Worm (Caenorhabditis elegans) whole organism, L3 larva: Measurements from ENCODE around the gene C09F12.2.

Experiments used
- ZK546.5 ChIP-seq: sonication (generic microtip); optimal IDR thresholded peaks from 2 replicates; lab custom pipeline; 2017; ENCODE audit warnings: missing biosample characterization, missing genetic modification characterization
- aly-2 ChIP-seq: fragments of 150-350 bp; optimal IDR thresholded peaks from 2 replicates; lab custom pipeline; 2014; ENCODE audit warnings: missing biosample characterization, missing genetic modification characterization
- ceh-28 ChIP-seq: fragments of 150-350 bp; optimal IDR thresholded peaks from 2 replicates; lab custom pipeline; 2014; ENCODE audit warnings: missing biosample characterization, missing genetic modification reagents, missing genetic modification characterization
- ceh-82 ChIP-seq: fragments of 150-350 bp; optimal IDR thresholded peaks from 2 replicates; lab custom pipeline; 2014; ENCODE audit warnings: missing biosample characterization, missing genetic modification characterization
- ceh-9 ChIP-seq: sonication (generic microtip); optimal IDR thresholded peaks from 2 replicates; lab custom pipeline; 2018; ENCODE audit warnings: missing biosample characterization, missing genetic modification characterization
- daf-12 ChIP-seq: fragments of 150-350 bp; optimal IDR thresholded peaks from 2 replicates; lab custom pipeline; 2014; ENCODE audit warnings: missing biosample characterization, missing genetic modification reagents, missing genetic modification characterization
- egl-27 ChIP-seq: sonication (generic microtip); optimal IDR thresholded peaks from 4 replicates; lab custom pipeline; 2017; ENCODE audit warnings: missing biosample characterization, missing genetic modification reagents, missing genetic modification characterization
- egl-5 ChIP-seq: fragments of 150-350 bp; optimal IDR thresholded peaks from 2 replicates; lab custom pipeline; 2017; ENCODE audit warnings: missing biosample characterization, missing genetic modification reagents, missing genetic modification characterization, inconsistent platforms
- elt-1 ChIP-seq: fragments of 150-350 bp; optimal IDR thresholded peaks from 2 replicates; lab custom pipeline; 2014; ENCODE audit warnings: missing biosample characterization, missing genetic modification characterization
- elt-2 ChIP-seq: sonication (generic microtip); optimal IDR thresholded peaks from 2 replicates; lab custom pipeline; 2016; ENCODE audit warnings: missing genetic modification reagents, mild to moderate bottlenecking, missing genetic modification characterization, missing compliant biosample characterization
- elt-3 ChIP-seq, 3 experiments: fragments of 150-350 bp in 1 of 3; sonication (generic microtip) in 2 of 3; optimal IDR thresholded peaks; 2 replicates in 2 of 3; 4 replicates in 1 of 3; lab custom pipeline; 2014 to 2017; ENCODE audit warnings: missing biosample characterization in 3 of 3, missing genetic modification characterization in 3 of 3
- fkh-10 ChIP-seq: sonication (generic microtip); optimal IDR thresholded peaks from 2 replicates; lab custom pipeline; 2017; ENCODE audit warnings: missing biosample characterization, missing genetic modification reagents, missing genetic modification characterization
- fkh-2 ChIP-seq: fragments of 150-350 bp; optimal IDR thresholded peaks from 2 replicates; lab custom pipeline; 2014; ENCODE audit warnings: missing biosample characterization, missing genetic modification reagents, missing genetic modification characterization
- fos-1 ChIP-seq: fragments of 150-350 bp; optimal IDR thresholded peaks from 2 replicates; lab custom pipeline; 2014; ENCODE audit warnings: missing biosample characterization, missing genetic modification characterization
- hmg-11 ChIP-seq: sonication (generic microtip); optimal IDR thresholded peaks from 2 replicates; lab custom pipeline; 2016; ENCODE audit warnings: missing genetic modification characterization, missing compliant biosample characterization
- jun-1 ChIP-seq: fragments of 150-350 bp; optimal IDR thresholded peaks from 2 replicates; lab custom pipeline; 2014; ENCODE audit warnings: missing biosample characterization, missing genetic modification reagents, missing genetic modification characterization
- lin-15B ChIP-seq: fragments of 150-350 bp; optimal IDR thresholded peaks from 2 replicates; lab custom pipeline; 2014; ENCODE audit warnings: missing biosample characterization, missing genetic modification characterization
- lin-39 ChIP-seq: fragments of 150-350 bp; optimal IDR thresholded peaks from 2 replicates; lab custom pipeline; 2018; ENCODE audit warnings: missing biosample characterization, missing genetic modification reagents, missing genetic modification characterization
- mdl-1 ChIP-seq: fragments of 150-350 bp; optimal IDR thresholded peaks from 2 replicates; lab custom pipeline; 2014; ENCODE audit warnings: missing biosample characterization, missing genetic modification characterization
- mml-1 ChIP-seq: fragments of 150-350 bp; sonication (generic microtip); optimal IDR thresholded peaks from 3 replicates; lab custom pipeline; 2014; ENCODE audit warnings: missing biosample characterization, missing genetic modification characterization
- nfya-1 ChIP-seq: sonication (generic microtip); optimal IDR thresholded peaks from 2 replicates; lab custom pipeline; 2017; ENCODE audit warnings: missing genetic modification characterization, mild to moderate bottlenecking, missing compliant biosample characterization, antibody characterized with exemption, moderate library complexity; ENCODE audit not compliant: insufficient read depth
- nhr-11 ChIP-seq: fragments of 150-350 bp; optimal IDR thresholded peaks from 2 replicates; lab custom pipeline; 2014; ENCODE audit warnings: missing biosample characterization, missing genetic modification characterization
- nhr-12 ChIP-seq: fragments of 150-350 bp; optimal IDR thresholded peaks from 2 replicates; lab custom pipeline; 2014; ENCODE audit warnings: missing biosample characterization, missing genetic modification characterization
- nhr-23 ChIP-seq: fragments of 150-350 bp; optimal IDR thresholded peaks from 2 replicates; lab custom pipeline; 2014; ENCODE audit warnings: missing biosample characterization, missing genetic modification reagents, missing genetic modification characterization
- nhr-237 ChIP-seq: fragments of 150-350 bp; optimal IDR thresholded peaks from 2 replicates; lab custom pipeline; 2014; ENCODE audit warnings: missing biosample characterization, missing genetic modification characterization
- nhr-25 ChIP-seq: sonication (generic microtip); optimal IDR thresholded peaks from 2 replicates; lab custom pipeline; 2017; ENCODE audit warnings: missing biosample characterization, missing genetic modification characterization
- nhr-28 ChIP-seq: fragments of 150-350 bp; optimal IDR thresholded peaks from 2 replicates; lab custom pipeline; 2014; ENCODE audit warnings: missing biosample characterization, missing genetic modification characterization
- nhr-43 ChIP-seq: sonication (generic microtip); optimal IDR thresholded peaks from 2 replicates; lab custom pipeline; 2016; ENCODE audit warnings: mild to moderate bottlenecking, missing genetic modification characterization, missing compliant biosample characterization; ENCODE audit not compliant: poor library complexity, severe bottlenecking
- nhr-67 ChIP-seq: fragments of 150-350 bp; optimal IDR thresholded peaks from 2 replicates; lab custom pipeline; 2014; ENCODE audit warnings: missing biosample characterization, missing genetic modification characterization
- pha-4 ChIP-seq: fragments of 150-350 bp; optimal IDR thresholded peaks from 2 replicates; lab custom pipeline; 2014; ENCODE audit warnings: missing biosample characterization, missing genetic modification reagents, missing genetic modification characterization
- pqm-1 ChIP-seq: fragments of 150-350 bp; optimal IDR thresholded peaks from 2 replicates; lab custom pipeline; 2017; ENCODE audit warnings: missing biosample characterization, missing genetic modification characterization, inconsistent platforms
- sea-2 ChIP-seq: fragments of 150-350 bp; sonication (generic microtip); optimal IDR thresholded peaks from 4 replicates; lab custom pipeline; 2014; ENCODE audit warnings: missing biosample characterization, missing genetic modification reagents, missing genetic modification characterization
- skn-1 ChIP-seq: fragments of 150-350 bp; optimal IDR thresholded peaks from 2 replicates; lab custom pipeline; 2014; ENCODE audit warnings: missing biosample characterization, missing genetic modification characterization
- snpc-4 ChIP-seq: fragments of 150-350 bp; optimal IDR thresholded peaks from 2 replicates; lab custom pipeline; 2014; ENCODE audit warnings: missing biosample characterization, missing genetic modification characterization
- tbx-2 ChIP-seq: sonication (generic microtip); optimal IDR thresholded peaks from 2 replicates; lab custom pipeline; 2016; ENCODE audit warnings: mild to moderate bottlenecking, missing genetic modification characterization, missing compliant biosample characterization
- unc-62 ChIP-seq: fragments of 150-350 bp; sonication (generic microtip); optimal IDR thresholded peaks from 4 replicates; lab custom pipeline; 2014; ENCODE audit warnings: missing biosample characterization, missing genetic modification reagents, missing genetic modification characterization
- ztf-11 ChIP-seq: fragments of 150-350 bp; optimal IDR thresholded peaks from 2 replicates; lab custom pipeline; 2014; ENCODE audit warnings: missing biosample characterization, missing genetic modification characterization
- ztf-4 ChIP-seq: fragments of 150-350 bp; optimal IDR thresholded peaks from 2 replicates; lab custom pipeline; 2014; ENCODE audit warnings: missing biosample characterization, missing genetic modification characterization

Gene C09F12.2

DNA sequence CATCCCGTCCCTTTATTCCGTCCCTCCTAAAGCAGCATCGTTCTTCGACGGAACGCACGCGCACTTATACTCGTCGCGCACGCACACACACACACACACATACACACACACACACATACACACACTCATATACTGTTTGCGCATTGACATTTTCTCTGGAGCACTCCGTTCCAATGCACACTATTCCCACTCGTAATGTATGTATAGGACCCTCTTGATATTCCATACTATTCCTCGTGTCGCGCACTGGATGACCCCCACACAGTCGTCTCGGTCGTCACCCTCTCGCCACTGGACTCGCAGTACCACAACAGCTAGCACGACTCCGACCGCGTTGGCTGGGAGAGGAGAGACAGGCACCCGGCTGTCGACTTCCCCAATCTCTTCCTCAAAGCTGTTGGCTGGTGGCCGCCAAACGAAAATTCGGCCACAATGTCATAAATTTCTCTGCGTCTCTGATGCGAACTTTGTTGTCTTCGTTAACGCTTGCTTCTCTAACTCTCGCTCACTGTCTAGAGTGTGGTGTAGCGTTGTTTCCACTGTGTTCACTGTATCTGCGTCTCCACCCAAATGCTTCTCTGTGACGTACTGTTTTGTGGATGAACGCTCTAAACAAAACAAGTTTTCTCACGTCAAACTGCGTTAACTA lies 22.5 kb upstream of the C09F12.2 start (continued):
- peak; percentile 73 for TF ChIP-seq unc-62 (GFP tag; lab: Kevin White, UChicago)
- peak; percentile 56 for TF ChIP-seq mdl-1 (tag; lab: Kevin White, UChicago)
- peak; percentile 88 for TF ChIP-seq nhr-43 (tag; lab: Kevin White, UChicago)
- peak; percentile 87 for TF ChIP-seq nfya-1
- TF ChIP-seq ceh-28 (tag; lab: Kevin White, UChicago) = peak; percentile 82
- TF ChIP-seq nhr-11 = peak; percentile 67
- peak; percentile 94 for TF ChIP-seq nhr-25 (tag; lab: Kevin White, UChicago)
- TF ChIP-seq skn-1 = peak; percentile 51

DNA sequence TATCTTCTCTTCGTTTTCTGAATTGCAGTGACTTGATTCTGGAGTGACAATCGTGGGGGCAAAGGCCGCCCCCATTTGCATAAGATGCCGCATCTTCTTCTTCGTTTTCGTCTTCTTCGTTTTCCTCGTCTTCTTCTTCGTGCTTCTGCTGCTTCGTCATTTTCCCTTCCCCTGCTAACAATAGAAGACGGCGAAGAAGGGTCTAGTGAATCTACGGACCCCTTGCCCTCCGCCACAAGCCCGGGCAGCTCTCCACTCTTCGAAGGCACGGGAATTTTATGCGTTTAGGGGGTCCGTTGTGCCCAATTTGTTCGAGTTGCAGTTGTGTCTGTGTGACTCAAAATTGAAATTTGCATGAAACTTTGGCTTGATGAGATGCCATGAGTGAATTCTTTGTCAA lies 21.8 kb upstream of the C09F12.2 start:
- TF ChIP-seq nhr-237 (tag; lab: Kevin White, UChicago) (no peak), ztf-11 (no peak), lin-15B (tag; lab: Kevin White, UChicago) (no peak), fkh-2 (tag; lab: Kevin White, UChicago) (no peak), jun-1 (no peak), nhr-25 (tag; lab: Kevin White, UChicago) (no peak), egl-5 (tag; lab: Kevin White, UChicago) (no peak), daf-12 (tag; lab: Kevin White, UChicago) (no peak), snpc-4 (tag; lab: Kevin White, UChicago) (no peak), nhr-67 (tag; lab: Kevin White, UChicago) (no peak)
- TF ChIP-seq, all 47 proteins: peak for 0

DNA sequence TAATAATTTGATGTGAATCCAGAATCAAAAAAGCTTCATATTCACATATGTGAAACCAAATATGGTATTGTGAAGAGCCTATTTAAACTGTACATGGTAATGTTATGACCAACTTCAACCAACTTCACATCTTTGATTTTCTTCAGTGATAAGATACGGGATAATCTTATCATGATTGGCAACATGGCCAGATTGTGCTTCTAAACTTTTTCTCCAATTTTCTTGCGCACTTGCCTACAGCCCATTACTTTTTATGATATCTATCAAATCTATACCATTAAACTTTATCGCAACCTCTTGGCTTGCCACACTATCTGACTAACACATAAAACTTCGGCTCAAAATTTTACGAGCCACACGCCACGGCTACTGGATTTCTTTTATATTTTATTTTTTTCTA lies 21.3 kb upstream of the C09F12.2 start:
- TF ChIP-seq egl-5 (tag; lab: Kevin White, UChicago) = peak; percentile 96
- TF ChIP-seq tbx-2 (tag; lab: Kevin White, UChicago) = no peak

DNA sequence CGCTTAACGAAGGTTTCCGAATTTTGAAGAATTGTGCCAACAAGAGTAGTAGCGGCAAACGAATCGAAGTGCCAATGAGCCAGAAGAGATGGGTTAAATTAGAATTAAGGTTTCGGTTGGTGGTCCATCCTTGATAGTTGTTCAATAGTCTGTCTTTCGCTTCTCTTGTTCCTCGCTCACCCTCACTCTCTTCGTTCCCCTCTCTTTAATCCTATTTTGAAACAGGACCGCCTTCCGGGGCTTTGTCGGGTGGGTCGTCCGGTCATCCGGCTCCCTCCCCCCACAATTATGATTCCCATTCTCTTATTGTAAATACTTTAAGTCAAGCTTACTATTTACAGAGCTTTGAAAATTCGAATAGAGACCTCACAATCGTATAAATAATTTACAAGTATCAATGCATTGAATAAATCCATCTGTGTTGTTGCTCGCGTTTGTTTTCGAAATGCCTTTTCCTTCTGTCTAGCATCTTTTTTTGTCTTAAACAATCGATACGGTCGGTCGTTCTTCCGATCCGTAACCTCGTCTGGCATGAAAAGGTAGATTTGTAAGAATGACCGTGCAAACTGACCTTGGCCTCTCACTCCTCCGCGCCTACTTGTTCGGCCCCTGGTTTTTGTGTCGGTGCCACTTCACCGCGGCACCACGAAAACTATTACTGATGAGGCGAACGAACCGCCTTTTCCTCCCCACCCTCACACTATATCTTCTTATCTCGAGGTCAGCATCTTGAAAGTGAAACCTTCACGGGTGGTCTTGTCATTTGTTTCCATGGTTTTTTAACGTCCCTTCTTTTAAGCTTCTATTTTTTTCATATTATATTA lies 20.4 kb upstream of the C09F12.2 start:
- TF ChIP-seq elt-1 = peak; percentile 30
- peak; percentile 69 for TF ChIP-seq nhr-25 (tag; lab: Kevin White, UChicago)
- peak; percentile 38 for TF ChIP-seq nhr-23 (tag; lab: Kevin White, UChicago)
- no peak for TF ChIP-seq nhr-67 (tag; lab: Kevin White, UChicago)
- TF ChIP-seq aly-2 (tag; lab: Kevin White, UChicago) = no peak

DNA sequence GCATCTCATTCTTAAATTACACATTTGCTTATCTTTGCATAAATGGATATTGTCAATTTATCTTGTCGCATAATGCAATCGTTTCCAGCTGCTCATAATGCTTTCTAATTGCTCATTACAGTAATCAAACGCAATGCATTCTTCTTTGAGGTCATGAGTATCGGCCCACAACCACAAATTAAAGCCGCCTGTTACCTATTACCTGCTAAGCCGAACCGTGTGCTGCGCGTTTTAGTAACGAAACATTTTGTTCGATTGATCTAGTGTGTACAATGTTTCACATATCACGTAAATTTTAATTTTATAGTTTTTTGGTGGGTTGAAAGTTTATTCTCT lies 19.8 kb upstream of the C09F12.2 start:
- TF ChIP-seq ceh-82 = no peak
- no peak for TF ChIP-seq ceh-28 (tag; lab: Kevin White, UChicago)
- no peak for TF ChIP-seq aly-2 (tag; lab: Kevin White, UChicago)
- no peak for TF ChIP-seq nhr-28
- TF ChIP-seq sea-2 (GFP tag; lab: Kevin White, UChicago) = no peak
- TF ChIP-seq nhr-12 (tag; lab: Kevin White, UChicago) = no peak

DNA sequence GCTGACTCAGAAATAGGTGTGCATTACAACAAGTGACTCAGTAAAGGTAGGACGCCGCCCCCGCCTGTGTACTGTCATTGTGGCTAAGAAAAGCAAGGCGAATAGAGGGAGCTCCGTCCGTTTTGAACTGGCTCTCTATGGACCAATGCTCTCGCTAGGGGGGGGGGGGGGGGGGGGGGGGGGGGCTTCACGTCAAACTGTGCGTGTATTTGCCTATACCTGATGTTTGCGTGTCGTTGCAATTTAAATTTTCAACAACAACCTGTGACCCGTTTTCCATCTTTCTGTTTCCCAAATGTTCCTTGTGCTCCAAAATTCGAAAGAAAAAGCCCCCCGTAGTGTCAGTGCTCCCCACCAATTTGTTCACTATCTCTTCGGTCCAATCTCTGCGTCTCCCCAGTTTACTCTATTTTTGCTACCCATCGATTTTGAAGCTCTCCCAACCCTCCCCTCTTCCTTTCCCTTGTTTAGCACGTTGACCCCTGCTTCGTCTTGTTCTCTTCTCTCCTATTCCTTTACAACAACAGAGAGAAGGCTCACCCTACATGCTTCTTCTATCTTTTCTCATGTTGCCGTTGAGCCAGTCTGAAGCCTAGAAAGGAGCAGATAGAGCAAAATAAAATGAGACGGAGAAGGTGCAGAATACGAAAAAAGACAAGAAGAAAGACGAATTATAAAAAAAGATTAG lies 19.1 kb upstream of the C09F12.2 start:
- TF ChIP-seq lin-15B (tag; lab: Kevin White, UChicago) (peak; percentile 10), pqm-1 (tag; lab: Kevin White, UChicago) (peak; percentile 10), ceh-9 (tag; lab: Kevin White, UChicago) (no peak), fkh-10 (GFP tag; lab: Kevin White, UChicago) (peak; percentile 31), lin-39 (tag; lab: Kevin White, UChicago) (peak; percentile 72), egl-5 (tag; lab: Kevin White, UChicago) (no peak), nhr-25 (tag; lab: Kevin White, UChicago) (no peak), nhr-67 (tag; lab: Kevin White, UChicago) (no peak), nfya-1 (peak; percentile 69), mml-1 (tag; lab: Kevin White, UChicago) (no peak), fkh-2 (tag; lab: Kevin White, UChicago) (no peak), nhr-11 (peak; percentile 1), hmg-11 (tag; lab: Kevin White, UChicago) (peak; percentile 27), nhr-237 (tag; lab: Kevin White, UChicago) (no peak), ceh-28 (tag; lab: Kevin White, UChicago) (peak; percentile 43), jun-1 (no peak), egl-27 (no peak), elt-1 (no peak), sea-2 (GFP tag; lab: Kevin White, UChicago) (no peak), elt-2 (tag; lab: Kevin White, UChicago) (peak; percentile 42), tbx-2 (tag; lab: Kevin White, UChicago) (peak; percentile 23), fos-1 (tag; lab: Kevin White, UChicago) (no peak), elt-3 (tag; optimal IDR thresholded peaks at IDR 0.05; lab: Kevin White, UChicago) (no peak), ztf-4 (tag; lab: Kevin White, UChicago) (no peak), ZK546.5 (tag; lab: Kevin White, UChicago) (no peak), pha-4 (peak; percentile 69)
